Fruit fly (Drosophila melanogaster) whole organism, embryonic: ENCODE results near the gene CG5506.
A peak's percentile ranks its signal among the peaks of the same experiment; 100 is the strongest.

Experiments used
- CG10321 ChIP-seq: fragments of 200-800 bp; sonication (Bioruptor generic); IDR thresholded peaks from 2 replicates; pipeline ENCODE4 v1.3.6; 2022; ENCODE audit warnings: missing biosample characterization, missing genetic modification characterization
- CG10431 ChIP-seq: fragments of 200-800 bp; sonication (Bioruptor generic); optimal IDR thresholded peaks from 3 replicates; lab custom pipeline; 2018; ENCODE audit warnings: missing biosample characterization, mild to moderate bottlenecking, missing genetic modification characterization
- CG10959 ChIP-seq: fragments of 200-800 bp; sonication (Bioruptor generic); IDR thresholded peaks from 2 replicates; pipeline ENCODE4 v1.3.6; 2022; ENCODE audit warnings: missing biosample characterization, missing genetic modification characterization
- CG11247 ChIP-seq: fragments of 200-800 bp; sonication (Bioruptor generic); IDR thresholded peaks from 2 replicates; pipeline ENCODE4 v1.3.6; 2022; ENCODE audit warnings: missing biosample characterization, missing genetic modification characterization
- CG12071 ChIP-seq: fragments of 200-800 bp; sonication (Bioruptor generic); optimal IDR thresholded peaks from 3 replicates; lab custom pipeline; 2018; ENCODE audit warnings: missing biosample characterization, mild to moderate bottlenecking, missing genetic modification characterization
- CG13624 ChIP-seq: fragments of 200-800 bp; sonication (Bioruptor generic); optimal IDR thresholded peaks from 2 replicates; lab custom pipeline; 2016; ENCODE audit warnings: missing biosample characterization, missing genetic modification characterization
- CG16779 ChIP-seq: fragments of 200-800 bp; sonication (Bioruptor generic); IDR thresholded peaks from 2 replicates; pipeline ENCODE4 v1.3.6; 2022; ENCODE audit warnings: missing biosample characterization, missing genetic modification characterization
- CG18011 ChIP-seq: fragments of 200-800 bp; sonication (Bioruptor generic); optimal IDR thresholded peaks from 2 replicates; lab custom pipeline; 2017; ENCODE audit warnings: missing biosample characterization, missing genetic modification characterization, mild to moderate bottlenecking, moderate library complexity, missing genotype
- CG30431 ChIP-seq: fragments of 200-800 bp; sonication (Bioruptor generic); optimal IDR thresholded peaks from 2 replicates; lab custom pipeline; 2017; ENCODE audit warnings: missing biosample characterization, missing genetic modification characterization
- CG31224 ChIP-seq: fragments of 200-800 bp; sonication (Bioruptor generic); IDR thresholded peaks from 2 replicates; pipeline ENCODE4 v1.3.6; 2022; ENCODE audit warnings: missing biosample characterization, missing genetic modification characterization
- CG3281 ChIP-seq: fragments of 200-800 bp; sonication (Bioruptor generic); optimal IDR thresholded peaks from 3 replicates; lab custom pipeline; 2017; ENCODE audit warnings: missing biosample characterization, mild to moderate bottlenecking, missing genetic modification characterization
- CG4424 ChIP-seq: fragments of 200-800 bp; sonication (Bioruptor generic); optimal IDR thresholded peaks from 3 replicates; lab custom pipeline; 2016; ENCODE audit warnings: missing biosample characterization, missing genetic modification characterization
- CG7357 ChIP-seq: fragments of 200-800 bp; sonication (Bioruptor generic); IDR thresholded peaks from 3 replicates; pipeline ENCODE4 v1.3.6; 2022; ENCODE audit warnings: missing biosample characterization, missing genetic modification characterization
- CG7372 ChIP-seq: fragments of 200-800 bp; sonication (Bioruptor generic); IDR thresholded peaks from 2 replicates; pipeline ENCODE4 v1.3.6; 2022; ENCODE audit warnings: missing biosample characterization, missing genetic modification characterization
- CG7963 ChIP-seq: fragments of 200-800 bp; sonication (Bioruptor generic); IDR thresholded peaks from 3 replicates; pipeline ENCODE4 v1.3.6; 2022; ENCODE audit warnings: missing biosample characterization, missing genetic modification characterization; ENCODE audit not compliant: partially characterized antibody
- CG8765 ChIP-seq: fragments of 200-800 bp; sonication (Bioruptor generic); IDR thresholded peaks from 2 replicates; pipeline ENCODE4 v1.3.6; 2022; ENCODE audit warnings: missing biosample characterization, missing genetic modification characterization
- Deaf1 ChIP-seq: fragments of 200-800 bp; optimal IDR thresholded peaks from 3 replicates; lab custom pipeline; 2019; ENCODE audit warnings: missing biosample characterization, mild to moderate bottlenecking, missing genetic modification characterization, moderate library complexity
- Doc2 ChIP-seq: fragments of 200-800 bp; sonication (Bioruptor generic); IDR thresholded peaks from 2 replicates; pipeline ENCODE4 v1.3.6; 2022; ENCODE audit warnings: missing biosample characterization, missing genetic modification characterization
- Dref ChIP-seq: fragments of 200-800 bp; sonication (Bioruptor generic); IDR thresholded peaks from 2 replicates; pipeline ENCODE4 v1.3.6; 2022; ENCODE audit warnings: missing biosample characterization, missing genetic modification characterization
- Elba2 ChIP-seq: fragments of 200-800 bp; sonication (Bioruptor generic); optimal IDR thresholded peaks from 3 replicates; lab custom pipeline; 2016; ENCODE audit warnings: missing biosample characterization, missing genetic modification characterization
- Ets65A ChIP-seq: fragments of 200-800 bp; sonication (Bioruptor generic); peaks from one replicate; lab custom pipeline; 2016; ENCODE audit warnings: missing biosample characterization, missing genetic modification characterization
- Fer2 ChIP-seq: fragments of 200-800 bp; sonication (Bioruptor generic); optimal IDR thresholded peaks from 2 replicates; lab custom pipeline; 2018; ENCODE audit warnings: missing biosample characterization, mild to moderate bottlenecking, missing genetic modification characterization, moderate library complexity
- Gsc ChIP-seq: fragments of 200-800 bp; sonication (Bioruptor generic); IDR thresholded peaks from 2 replicates; pipeline ENCODE4 v1.3.6; 2022; ENCODE audit warnings: missing biosample characterization, missing genetic modification characterization
- Mad ChIP-seq: fragments of 200-800 bp; sonication (Bioruptor generic); optimal IDR thresholded peaks from 2 replicates; lab custom pipeline; 2016; ENCODE audit warnings: missing biosample characterization, missing genetic modification characterization
- NfI ChIP-seq: fragments of 200-800 bp; sonication (Bioruptor generic); optimal IDR thresholded peaks from 3 replicates; lab custom pipeline; 2018; ENCODE audit warnings: missing biosample characterization, mild to moderate bottlenecking, missing genetic modification characterization, moderate library complexity
- az2 ChIP-seq: fragments of 200-800 bp; sonication (Bioruptor generic); optimal IDR thresholded peaks from 3 replicates; lab custom pipeline; 2016; ENCODE audit warnings: missing biosample characterization, missing genetic modification characterization
- chinmo ChIP-seq: fragments of 200-800 bp; sonication (Bioruptor generic); IDR thresholded peaks from 4 replicates; pipeline ENCODE4 v1.3.6; 2022; ENCODE audit warnings: missing biosample characterization, missing genetic modification characterization; ENCODE audit not compliant: partially characterized antibody
- ewg ChIP-seq: fragments of 200-800 bp; sonication (Bioruptor generic); optimal IDR thresholded peaks from 3 replicates; lab custom pipeline; 2017; ENCODE audit warnings: mild to moderate bottlenecking, missing biosample characterization, missing genetic modification reagents, missing genetic modification characterization
- exex ChIP-seq: fragments of 200-800 bp; sonication (Bioruptor generic); optimal IDR thresholded peaks from 4 replicates; lab custom pipeline; 2018; ENCODE audit warnings: missing biosample characterization, mild to moderate bottlenecking, missing genetic modification characterization, moderate library complexity
- fd64A ChIP-seq: fragments of 200-800 bp; sonication (Bioruptor generic); optimal IDR thresholded peaks from 3 replicates; lab custom pipeline; 2018; ENCODE audit warnings: missing biosample characterization, mild to moderate bottlenecking, missing genetic modification characterization
- gsb ChIP-seq: fragments of 200-800 bp; sonication (Bioruptor generic); IDR thresholded peaks from 2 replicates; pipeline ENCODE4 v1.3.6; 2022; ENCODE audit warnings: missing biosample characterization, missing genetic modification characterization
- ken ChIP-seq: fragments of 200-800 bp; sonication (Bioruptor generic); IDR thresholded peaks from 3 replicates; pipeline ENCODE4 v1.3.6; 2022; ENCODE audit warnings: missing biosample characterization, missing genetic modification characterization
- maf-S ChIP-seq: fragments of 200-800 bp; sonication (Bioruptor generic); optimal IDR thresholded peaks from 2 replicates; lab custom pipeline; 2016; ENCODE audit warnings: missing biosample characterization, missing genetic modification characterization
- odd ChIP-seq: fragments of 200-800 bp; sonication (Bioruptor generic); optimal IDR thresholded peaks from 2 replicates; lab custom pipeline; 2017; ENCODE audit warnings: missing biosample characterization, mild to moderate bottlenecking, missing genetic modification characterization
- sc ChIP-seq, 3 experiments: fragments of >200 bp in 2 of 3; fragments of 200-800 bp in 1 of 3; sonication (Bioruptor generic) in 1 of 3; optimal IDR thresholded peaks; 2 replicates in 2 of 3; 3 replicates in 1 of 3; lab custom pipeline; 2017; ENCODE audit warnings: mild to moderate bottlenecking in 1 of 3, missing biosample characterization in 1 of 3, missing genetic modification characterization in 1 of 3, missing genetic modification reagents in 1 of 3
- shn ChIP-seq: fragments of 200-800 bp; sonication (Bioruptor generic); optimal IDR thresholded peaks from 3 replicates; lab custom pipeline; 2016; ENCODE audit warnings: missing biosample characterization, missing genetic modification characterization
- sr ChIP-seq: fragments of 200-800 bp; sonication (Bioruptor generic); IDR thresholded peaks from 3 replicates; pipeline ENCODE4 v1.3.6; 2022; ENCODE audit warnings: missing biosample characterization, missing genetic modification characterization
- toy ChIP-seq: fragments of 200-800 bp; sonication (Bioruptor generic); IDR thresholded peaks from 2 replicates; pipeline ENCODE4 v1.3.6; 2022; ENCODE audit warnings: missing biosample characterization, missing genetic modification characterization
- yki ChIP-seq: fragments of >200 bp; optimal IDR thresholded peaks from 3 replicates; lab custom pipeline; 2018

The CG5506 gene

DNA sequence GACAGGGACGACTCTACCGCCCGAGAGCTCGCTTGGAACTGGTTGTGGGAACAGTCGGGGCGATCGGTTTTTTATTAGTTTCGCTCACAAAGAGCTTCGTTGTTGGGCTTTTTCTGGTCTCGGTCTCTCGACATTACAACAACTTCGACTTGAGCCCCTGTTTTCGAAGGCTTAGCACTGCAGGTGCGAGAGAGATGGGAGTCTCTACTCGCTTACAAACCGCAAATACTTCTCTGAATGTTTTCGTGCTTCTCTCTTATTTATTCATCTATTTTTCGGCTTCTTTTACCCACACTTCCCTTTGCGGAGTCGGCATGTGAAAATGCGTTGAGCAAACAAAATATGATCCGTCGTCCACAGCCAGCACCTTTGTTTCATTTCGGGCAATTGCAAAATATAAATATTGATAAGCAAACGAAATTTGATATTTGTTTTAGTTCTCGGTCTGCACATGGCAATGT is 11.7 kb upstream of the CG5506 start, which contains the start of gene Tsp74F (continued):
- TF ChIP-seq CG11247 (GFP tag; lab: Robert Waterston, UW) (no peak), CG10431 (GFP tag; lab: Kevin White, UChicago) (no peak), CG30431 (GFP tag; lab: Kevin White, UChicago) (no peak), sc (optimal IDR thresholded peaks at IDR 0.05; lab: Kevin White, UChicago) (no peak), sc (GFP tag; optimal IDR thresholded peaks at IDR 0.05; lab: Kevin White, UChicago) (no peak), Dref (GFP tag; lab: Robert Waterston, UW) (no peak), odd (GFP tag; lab: Kevin White, UChicago) (peak; percentile 27), toy (GFP tag; lab: Robert Waterston, UW) (no peak), CG7372 (no peak), Fer2 (tag; lab: Kevin White, UChicago) (no peak)

DNA sequence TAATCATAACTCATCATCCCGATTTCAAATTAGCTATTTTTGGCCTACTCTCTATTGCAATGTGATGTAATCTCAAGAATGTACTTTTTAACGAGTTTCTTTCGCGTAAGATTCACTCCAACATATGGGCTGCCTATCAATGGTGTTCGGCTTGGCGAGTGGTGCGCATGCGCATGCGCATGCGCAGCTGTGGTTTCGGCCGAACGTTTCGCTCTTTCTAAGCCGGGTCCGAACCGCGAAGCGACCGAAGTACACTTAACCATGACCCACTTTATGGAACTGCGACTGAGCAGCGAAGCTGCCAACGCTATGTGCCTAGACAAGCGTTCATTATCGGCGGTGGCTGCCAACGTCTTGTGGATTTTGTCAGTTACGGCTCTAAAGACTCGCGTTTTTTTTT is 9.5 kb upstream of the CG5506 start:
- TF ChIP-seq CG16779 (GFP tag; lab: Robert Waterston, UW) = 0 out of 2 replicates have a peak, but pooled peaks have one; percentile 4
- TF ChIP-seq yki (lab: Kevin White, UChicago) = no peak
- no peak for TF ChIP-seq maf-S (GFP tag; lab: Kevin White, UChicago)
- no peak for TF ChIP-seq az2 (GFP tag; lab: Kevin White, UChicago)
- TF ChIP-seq NfI = no peak
- no peak for TF ChIP-seq shn
- no peak for TF ChIP-seq CG10321 (GFP tag; lab: Robert Waterston, UW)
- TF ChIP-seq CG4424 (GFP tag; lab: Kevin White, UChicago) = no peak
- no peak for TF ChIP-seq Elba2 (GFP tag; lab: Kevin White, UChicago)
- TF ChIP-seq gsb (GFP tag; lab: Robert Waterston, UW) = no peak
- TF ChIP-seq sr (GFP tag; lab: Robert Waterston, UW) = no peak
- TF ChIP-seq Gsc (GFP tag; lab: Robert Waterston, UW) = no peak
- TF ChIP-seq ken = no peak
- TF ChIP-seq Deaf1 (tag; lab: Kevin White, UChicago) = peak; percentile 80
- no peak for TF ChIP-seq CG13624 (GFP tag; lab: Kevin White, UChicago)
- TF ChIP-seq Doc2 = no peak
- no peak for TF ChIP-seq Mad (GFP tag; lab: Kevin White, UChicago)
- TF ChIP-seq CG31224 = no peak
- no peak for TF ChIP-seq Dref (GFP tag; lab: Robert Waterston, UW)
- peak; percentile 65 for TF ChIP-seq ewg (GFP tag; lab: Kevin White, UChicago)
- no peak for TF ChIP-seq CG8765
- TF ChIP-seq CG3281 (GFP tag; lab: Kevin White, UChicago) = no peak
- no peak for TF ChIP-seq CG7963 (GFP tag; lab: Robert Waterston, UW)
- 0 out of 4 replicates have a peak, but pooled peaks have one; percentile 69 for TF ChIP-seq chinmo

DNA sequence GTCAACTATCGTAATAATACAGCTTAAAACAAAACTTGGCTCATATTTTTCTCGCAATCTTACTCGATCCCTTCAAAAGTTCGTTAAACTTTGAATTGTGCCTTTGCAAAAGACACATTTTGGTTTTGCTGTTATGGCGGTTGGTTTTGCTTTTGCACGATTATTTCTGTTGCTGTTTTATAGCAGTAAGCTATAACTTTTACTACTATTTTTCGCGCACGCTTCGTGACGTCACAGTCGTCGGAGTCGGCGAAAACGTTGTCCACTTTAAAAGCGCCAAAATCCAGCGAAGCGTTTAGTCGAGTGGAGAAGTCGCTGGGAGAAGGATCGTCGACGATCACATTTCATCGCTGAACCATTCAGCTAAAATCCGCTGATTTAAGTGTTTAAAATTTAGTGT is 3.2 kb upstream of the CG5506 start, which contains the start of gene CG7402:
Gene CG7402, plus strand, starts transcription at position 313 of the 400 bp plus-strand sequence.
- TF ChIP-seq CG7357 (GFP tag; lab: Robert Waterston, UW) (0 out of 3 replicates have a peak, but pooled peaks have one; percentile 15), CG18011 (GFP tag; lab: Kevin White, UChicago) (peak; percentile 89), fd64A (no peak), CG10959 (no peak)

DNA sequence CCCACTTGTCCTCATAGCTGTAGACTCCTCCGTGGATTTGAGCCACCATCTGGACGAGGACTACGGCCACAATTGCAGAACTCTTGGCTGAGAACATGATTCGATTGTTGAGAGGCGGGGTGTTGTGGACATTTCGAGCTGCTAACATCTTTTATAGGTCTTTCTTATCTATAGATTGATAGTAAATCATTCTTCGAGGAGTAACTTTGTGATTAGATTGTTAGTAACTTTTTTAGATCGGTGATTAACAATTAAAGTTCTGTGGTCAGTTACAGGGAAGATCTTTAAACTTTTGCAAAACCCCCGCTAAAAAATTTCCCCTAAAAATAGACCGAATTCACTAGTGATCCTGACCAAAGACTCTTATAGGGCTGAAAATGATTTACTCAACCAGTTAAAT is 2.4 kb upstream of the CG5506 start, which contains the start of gene CG16775:
Gene CG16775, minus strand, starts transcription at position 101 of the 400 bp plus-strand sequence.
- TF ChIP-seq Ets65A (GFP tag; lab: Kevin White, UChicago) = peak; percentile 31
- TF ChIP-seq CG12071 = no peak
- TF ChIP-seq exex = peak; percentile 7
- TF ChIP-seq, all 482 proteins: peak for 2
